Worm (Caenorhabditis elegans): ENCODE data around the gene dpy-8.
A peak's percentile ranks its signal among the peaks of the same experiment; 100 is the strongest.

The dpy-8 gene

DNA sequence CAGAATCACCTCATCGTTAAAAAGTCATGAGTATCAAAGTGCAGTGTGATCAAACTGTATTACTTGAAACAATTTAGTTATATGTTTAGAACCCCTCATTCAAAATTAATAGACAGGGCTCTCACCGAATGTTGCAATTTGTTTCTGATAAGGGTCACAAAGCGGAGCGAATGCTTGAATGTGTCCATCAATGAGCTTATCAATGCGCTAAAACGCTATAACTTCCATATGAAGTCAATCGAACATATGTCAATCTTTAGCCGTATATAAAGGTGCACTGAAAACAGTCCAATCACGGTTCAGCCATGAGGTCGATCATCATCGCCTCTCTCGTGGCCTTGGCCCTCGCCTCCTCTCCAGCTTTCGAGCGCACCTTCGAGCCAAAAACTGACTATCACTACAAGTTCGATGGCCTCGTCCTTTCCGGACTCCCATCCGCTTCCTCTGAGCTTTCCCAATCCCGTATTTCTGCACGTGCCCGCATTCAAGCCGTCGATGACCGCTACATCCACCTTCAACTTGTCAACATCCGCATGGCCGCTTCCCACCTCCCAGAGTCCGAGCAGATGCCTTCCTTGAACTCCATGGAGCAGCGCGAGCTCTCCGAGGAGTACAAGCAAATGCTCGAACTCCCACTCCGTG is 49.4 kb downstream of the dpy-8 start, which contains the start of gene vit-2:
Gene vit-2 (plus strand): TSS at position 305 of the 642 bp plus-strand sequence.
- no peak for TF ChIP-seq nhr-28 (tag; optimal IDR thresholded peaks at IDR 0.05)
- no peak for TF ChIP-seq ceh-83 (GFP tag; optimal IDR thresholded peaks at IDR 0.05)
- TF ChIP-seq ham-2 (GFP tag; optimal IDR thresholded peaks at IDR 0.05) = no peak
- TF ChIP-seq unc-39 (tag; optimal IDR thresholded peaks at IDR 0.05) = no peak
- TF ChIP-seq lin-13 (tag; optimal IDR thresholded peaks at IDR 0.05) = no peak
- no peak for TF ChIP-seq nhr-12 (tag; optimal IDR thresholded peaks at IDR 0.05)
- no peak for TF ChIP-seq elt-1 (tag; optimal IDR thresholded peaks at IDR 0.05; ENCODE audit: borderline replicate concordance, insufficient read depth)
- no peak for TF ChIP-seq ztf-11 (tag; optimal IDR thresholded peaks at IDR 0.05)
- no peak for TF ChIP-seq hlh-1 (tag; optimal IDR thresholded peaks at IDR 0.05)

DNA sequence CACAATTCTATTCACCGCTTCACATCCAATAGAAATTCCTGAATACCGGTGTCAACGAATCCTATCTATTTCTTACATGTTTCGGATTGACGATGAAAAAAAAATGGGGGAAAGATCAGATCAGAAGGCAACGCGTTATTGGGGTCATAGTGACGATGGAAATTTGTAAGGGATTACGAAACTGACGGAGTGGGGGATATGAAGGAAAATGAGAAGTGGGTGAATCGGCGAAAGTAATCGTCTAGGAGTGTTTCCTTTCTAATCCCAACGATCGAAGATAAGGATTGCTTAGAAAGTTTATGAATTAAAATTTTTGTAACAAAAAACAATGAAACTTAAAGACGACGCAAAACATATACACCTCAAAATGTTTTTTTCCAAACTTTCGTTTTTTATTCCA is 51.3 kb downstream of the dpy-8 start:
- TF ChIP-seq ztf-11 (tag; optimal IDR thresholded peaks at IDR 0.05) = no peak
- no peak for TF ChIP-seq cnd-1 (tag; optimal IDR thresholded peaks at IDR 0.05)
- no peak for TF ChIP-seq ceh-83 (GFP tag; optimal IDR thresholded peaks at IDR 0.05)
- TF ChIP-seq nhr-2 (tag; optimal IDR thresholded peaks at IDR 0.05) = no peak
- TF ChIP-seq tbx-8 (GFP tag; optimal IDR thresholded peaks at IDR 0.05) = no peak
- TF ChIP-seq elt-1 (tag; optimal IDR thresholded peaks at IDR 0.05; ENCODE audit: borderline replicate concordance, insufficient read depth) = peak; percentile 21
- no peak for TF ChIP-seq unc-62 (GFP tag; optimal IDR thresholded peaks at IDR 0.05)
- no peak for TF ChIP-seq blmp-1 (tag; optimal IDR thresholded peaks at IDR 0.05)
